Fruit fly (Drosophila melanogaster) whole organism, embryonic: ENCODE measurements around the gene CG44303.

Source experiments
- Ada2b ChIP-seq: fragments of 200-800 bp; sonication (Bioruptor generic); IDR thresholded peaks from 2 replicates; pipeline ENCODE4 v1.3.6; 2022; ENCODE audit warnings: missing biosample characterization, missing genetic modification characterization
- Bteb2 ChIP-seq: fragments of 200-800 bp; sonication (Bioruptor generic); optimal IDR thresholded peaks from 2 replicates; lab custom pipeline; 2016; ENCODE audit warnings: missing biosample characterization, missing genetic modification characterization
- CG10565 ChIP-seq: fragments of 200-800 bp; sonication (Bioruptor generic); optimal IDR thresholded peaks from 3 replicates; lab custom pipeline; 2016; ENCODE audit warnings: missing biosample characterization, mild to moderate bottlenecking, missing genetic modification characterization
- CG11695 ChIP-seq: fragments of 200-800 bp; sonication (Bioruptor generic); IDR thresholded peaks from 3 replicates; pipeline ENCODE4 v1.3.6; 2022; ENCODE audit warnings: missing biosample characterization, missing genetic modification characterization
- CG12299 ChIP-seq: fragments of 200-800 bp; sonication (Bioruptor generic); optimal IDR thresholded peaks from 2 replicates; lab custom pipeline; 2018; ENCODE audit warnings: missing biosample characterization, mild to moderate bottlenecking, missing genetic modification characterization
- CG12769 ChIP-seq: fragments of 200-800 bp; sonication (Bioruptor generic); optimal IDR thresholded peaks from 2 replicates; lab custom pipeline; 2019; ENCODE audit warnings: missing biosample characterization, mild to moderate bottlenecking, missing genetic modification characterization, moderate library complexity
- CG13296 ChIP-seq: fragments of 200-800 bp; sonication (Bioruptor generic); optimal IDR thresholded peaks from 3 replicates; lab custom pipeline; 2018; ENCODE audit warnings: missing biosample characterization, mild to moderate bottlenecking, missing genetic modification characterization
- CG14050 ChIP-seq: fragments of 200-800 bp; sonication (Bioruptor generic); IDR thresholded peaks from 3 replicates; pipeline ENCODE4 v1.3.6; 2022; ENCODE audit warnings: missing biosample characterization, missing genetic modification characterization
- CG15073 ChIP-seq: fragments of 200-800 bp; sonication (Bioruptor generic); optimal IDR thresholded peaks from 2 replicates; lab custom pipeline; 2016; ENCODE audit warnings: missing biosample characterization, missing genetic modification characterization
- CG17186 ChIP-seq: fragments of 200-800 bp; sonication (Bioruptor generic); optimal IDR thresholded peaks from 3 replicates; lab custom pipeline; 2017; ENCODE audit warnings: missing biosample characterization, missing genetic modification reagents, missing genetic modification characterization
- CG18262 ChIP-seq: fragments of 200-800 bp; optimal IDR thresholded peaks from 3 replicates; lab custom pipeline; 2019; ENCODE audit warnings: missing biosample characterization, mild to moderate bottlenecking, missing genetic modification characterization, moderate library complexity
- CG3281 ChIP-seq: fragments of 200-800 bp; sonication (Bioruptor generic); optimal IDR thresholded peaks from 3 replicates; lab custom pipeline; 2017; ENCODE audit warnings: missing biosample characterization, mild to moderate bottlenecking, missing genetic modification characterization
- CG4328 ChIP-seq: fragments of 200-800 bp; sonication (Bioruptor generic); optimal IDR thresholded peaks from 3 replicates; lab custom pipeline; 2017; ENCODE audit warnings: missing biosample characterization, missing genetic modification reagents, missing genetic modification characterization
- CG4730 ChIP-seq: fragments of 200-800 bp; sonication (Bioruptor generic); IDR thresholded peaks from 2 replicates; pipeline ENCODE4 v1.3.6; 2022; ENCODE audit warnings: missing biosample characterization, missing genetic modification characterization
- CG6683 ChIP-seq: fragments of 200-800 bp; sonication (Bioruptor generic); optimal IDR thresholded peaks from 2 replicates; lab custom pipeline; 2017; ENCODE audit warnings: missing biosample characterization, mild to moderate bottlenecking, missing genetic modification characterization, missing genetic modification reagents
- CG9609 ChIP-seq: fragments of 200-800 bp; sonication (Bioruptor generic); optimal IDR thresholded peaks from 3 replicates; lab custom pipeline; 2016; ENCODE audit warnings: missing biosample characterization, missing genetic modification characterization
- Dbx ChIP-seq: fragments of 200-800 bp; sonication (Bioruptor generic); IDR thresholded peaks from 3 replicates; pipeline ENCODE4 v1.3.6; 2022; ENCODE audit warnings: missing biosample characterization, missing genetic modification characterization
- Dip2 ChIP-seq: fragments of 200-800 bp; sonication (Bioruptor generic); IDR thresholded peaks from 2 replicates; pipeline ENCODE4 v1.3.6; 2022; ENCODE audit warnings: missing biosample characterization, missing genetic modification characterization
- HLH3B ChIP-seq: fragments of 200-800 bp; sonication (Bioruptor generic); IDR thresholded peaks from 2 replicates; pipeline ENCODE4 v1.3.6; 2022; ENCODE audit warnings: missing biosample characterization, missing genetic modification characterization
- Hand ChIP-seq: fragments of 200-800 bp; sonication (Bioruptor generic); optimal IDR thresholded peaks from 2 replicates; lab custom pipeline; 2017; ENCODE audit warnings: mild to moderate bottlenecking, missing biosample characterization, missing genetic modification reagents, missing genetic modification characterization
- Hr51 ChIP-seq, 2 experiments: fragments of 200-800 bp; sonication (Bioruptor generic); optimal IDR thresholded peaks; 2 replicates in 1 of 2; 3 replicates in 1 of 2; lab custom pipeline; 2016 to 2018; ENCODE audit warnings: missing biosample characterization in 2 of 2, missing genetic modification characterization in 2 of 2, mild to moderate bottlenecking in 1 of 2, moderate library complexity in 1 of 2
- Hr78 ChIP-seq, 2 experiments: fragments of 200-800 bp in 1 of 2; fragments of >200 bp in 1 of 2; sonication (Bioruptor generic) in 1 of 2; optimal IDR thresholded peaks; 2 replicates each; lab custom pipeline; 2017 to 2019; ENCODE audit warnings: missing biosample characterization in 2 of 2, missing genetic modification characterization in 2 of 2, mild to moderate bottlenecking in 1 of 2, moderate library complexity in 1 of 2
- Jarid2 ChIP-seq: fragments of 200-800 bp; sonication (Bioruptor generic); optimal IDR thresholded peaks from 3 replicates; lab custom pipeline; 2017; ENCODE audit warnings: mild to moderate bottlenecking, missing biosample characterization, missing genetic modification reagents, missing genetic modification characterization
- MESR4 ChIP-seq: fragments of 200-800 bp; sonication (Bioruptor generic); optimal IDR thresholded peaks from 2 replicates; lab custom pipeline; 2018; ENCODE audit warnings: missing biosample characterization, mild to moderate bottlenecking, missing genetic modification characterization, moderate library complexity
- NFAT ChIP-seq: fragments of 200-800 bp; sonication (Bioruptor generic); IDR thresholded peaks from 2 replicates; pipeline ENCODE4 v1.3.6; 2022; ENCODE audit warnings: missing biosample characterization, missing genetic modification characterization
- Nf-YA ChIP-seq: fragments of 200-800 bp; sonication (Bioruptor generic); IDR thresholded peaks from 2 replicates; pipeline ENCODE4 v1.3.6; 2022; ENCODE audit warnings: missing biosample characterization, missing genetic modification characterization
- Spps ChIP-seq: fragments of 200-800 bp; sonication (Bioruptor generic); optimal IDR thresholded peaks from 2 replicates; lab custom pipeline; 2018; ENCODE audit warnings: missing biosample characterization, mild to moderate bottlenecking, missing genetic modification characterization
- Tbp ChIP-seq: fragments of >200 bp; optimal IDR thresholded peaks from 2 replicates; lab custom pipeline; 2018; ENCODE audit warnings: missing biosample characterization, missing genetic modification characterization
- Usf ChIP-seq: fragments of 200-800 bp; sonication (Bioruptor generic); optimal IDR thresholded peaks from 2 replicates; lab custom pipeline; 2017; ENCODE audit warnings: missing genotype, missing biosample characterization, missing genetic modification characterization
- ac ChIP-seq: fragments of 200-800 bp; sonication (Bioruptor generic); optimal IDR thresholded peaks from 3 replicates; lab custom pipeline; 2017; ENCODE audit warnings: missing biosample characterization, mild to moderate bottlenecking, missing genetic modification characterization
- ato ChIP-seq: fragments of 200-800 bp; sonication (Bioruptor generic); IDR thresholded peaks from 2 replicates; pipeline ENCODE4 v1.3.6; 2022; ENCODE audit warnings: missing biosample characterization, missing genetic modification characterization; ENCODE audit not compliant: partially characterized antibody
- bcd ChIP-seq: fragments of 200-800 bp; sonication (Bioruptor generic); optimal IDR thresholded peaks from 2 replicates; lab custom pipeline; 2017; ENCODE audit warnings: missing biosample characterization, mild to moderate bottlenecking, missing genetic modification characterization
- cato ChIP-seq: fragments of 200-800 bp; sonication (Bioruptor generic); optimal IDR thresholded peaks from 2 replicates; lab custom pipeline; 2016; ENCODE audit warnings: missing biosample characterization, missing genetic modification characterization, borderline replicate concordance
- chm ChIP-seq: fragments of 200-800 bp; sonication (Bioruptor generic); IDR thresholded peaks from 2 replicates; pipeline ENCODE4 v1.3.6; 2022; ENCODE audit warnings: missing biosample characterization, missing genetic modification characterization
- crc ChIP-seq: fragments of 200-800 bp; sonication (Bioruptor generic); optimal IDR thresholded peaks from 2 replicates; lab custom pipeline; 2016; ENCODE audit warnings: missing biosample characterization, missing genetic modification characterization
- crp ChIP-seq, 2 experiments: fragments of 200-800 bp; sonication (Bioruptor generic); optimal IDR thresholded peaks; 2 replicates in 1 of 2; 3 replicates in 1 of 2; lab custom pipeline; 2017; ENCODE audit warnings: missing biosample characterization in 2 of 2, missing genetic modification characterization in 2 of 2, mild to moderate bottlenecking in 1 of 2, moderate library complexity in 1 of 2
- dimm ChIP-seq: fragments of 200-800 bp; sonication (Bioruptor generic); IDR thresholded peaks from 2 replicates; pipeline ENCODE4 v1.3.6; 2022; ENCODE audit warnings: missing biosample characterization, missing genetic modification characterization
- dysf ChIP-seq: fragments of 200-800 bp; sonication (Bioruptor generic); IDR thresholded peaks from 3 replicates; pipeline ENCODE4 v1.3.6; 2022; ENCODE audit warnings: missing biosample characterization, missing genetic modification characterization
- esg ChIP-seq: fragments of 200-800 bp; sonication (Bioruptor generic); conservative IDR thresholded peaks from 2 replicates; pipeline ENCODE4 v1.3.6; 2022; ENCODE audit warnings: missing biosample characterization, missing genetic modification characterization
- gcm2 ChIP-seq: fragments of 200-800 bp; sonication (Bioruptor generic); optimal IDR thresholded peaks from 2 replicates; lab custom pipeline; 2016; ENCODE audit warnings: missing biosample characterization, missing genetic modification characterization
- jigr1 ChIP-seq: fragments of 200-800 bp; sonication (Bioruptor generic); IDR thresholded peaks from 3 replicates; pipeline ENCODE4 v1.3.6; 2022; ENCODE audit warnings: missing biosample characterization, missing genetic modification characterization
- jing ChIP-seq: fragments of 200-800 bp; sonication (Bioruptor generic); optimal IDR thresholded peaks from 2 replicates; lab custom pipeline; 2018; ENCODE audit warnings: missing biosample characterization, mild to moderate bottlenecking, missing genetic modification characterization
- mirr ChIP-seq: fragments of 200-800 bp; sonication (Bioruptor generic); optimal IDR thresholded peaks from 3 replicates; lab custom pipeline; 2018; ENCODE audit warnings: missing biosample characterization, mild to moderate bottlenecking, missing genetic modification characterization
- nerfin-1 ChIP-seq: fragments of 200-800 bp; sonication (Bioruptor generic); optimal IDR thresholded peaks from 3 replicates; lab custom pipeline; 2019; ENCODE audit warnings: missing biosample characterization, mild to moderate bottlenecking, missing genetic modification characterization, moderate library complexity
- oc ChIP-seq: fragments of 200-800 bp; sonication (Bioruptor generic); optimal IDR thresholded peaks from 2 replicates; lab custom pipeline; 2018; ENCODE audit warnings: missing biosample characterization, mild to moderate bottlenecking, missing genetic modification characterization, moderate library complexity
- repo ChIP-seq: fragments of 200-800 bp; sonication (Bioruptor generic); optimal IDR thresholded peaks from 2 replicates; lab custom pipeline; 2016; ENCODE audit warnings: missing biosample characterization, missing genetic modification characterization
- seq ChIP-seq: fragments of 200-800 bp; sonication (Bioruptor generic); IDR thresholded peaks from 2 replicates; pipeline ENCODE4 v1.3.6; 2022; ENCODE audit warnings: missing biosample characterization, missing genetic modification characterization
- tin ChIP-seq: fragments of 200-800 bp; sonication (Bioruptor generic); optimal IDR thresholded peaks from 3 replicates; lab custom pipeline; 2016; ENCODE audit warnings: missing biosample characterization, missing genetic modification characterization
- usp ChIP-seq: fragments of >200 bp; optimal IDR thresholded peaks from 2 replicates; lab custom pipeline; 2017; ENCODE audit warnings: missing biosample characterization, missing genetic modification characterization
- wek ChIP-seq: fragments of 200-800 bp; sonication (Bioruptor generic); optimal IDR thresholded peaks from 3 replicates; lab custom pipeline; 2018; ENCODE audit warnings: missing biosample characterization, mild to moderate bottlenecking, missing genetic modification characterization, moderate library complexity
- wor ChIP-seq: fragments of 200-800 bp; sonication (Bioruptor generic); IDR thresholded peaks from 2 replicates; pipeline ENCODE4 v1.3.6; 2022; ENCODE audit warnings: missing biosample characterization, missing genetic modification characterization

Gene CG44303

dm6 chrX:6696467-6696866 lies 9.2 kb upstream of the CG44303 start (continued):
- TF ChIP-seq Hr51 (GFP tag; optimal IDR thresholded peaks at IDR 0.05; lab: Kevin White, UChicago) (peak; percentile 32 to 71), Ada2b (GFP tag; lab: Robert Waterston, UW) (peak; percentile 55), CG17186 (GFP tag; lab: Kevin White, UChicago) (no peak), wek (GFP tag; lab: Kevin White, UChicago) (no peak), jing (GFP tag; lab: Kevin White, UChicago) (no peak), CG3281 (GFP tag; lab: Kevin White, UChicago) (peak; percentile 73), Bteb2 (GFP tag; lab: Kevin White, UChicago) (peak; percentile 43), CG18262 (tag; lab: Kevin White, UChicago) (peak; percentile 58), ac (no peak), jigr1 (0 out of 3 replicates have a peak, but pooled peaks have one; percentile 24), HLH3B (GFP tag; lab: Robert Waterston, UW) (peak; percentile 33; the same call in 1 of the 2 replicates), CG15073 (no peak), crp (GFP tag; optimal IDR thresholded peaks at IDR 0.05; lab: Kevin White, UChicago) (no peak), CG13296 (GFP tag; lab: Kevin White, UChicago) (peak; percentile 82), CG6683 (peak; percentile 66), bcd (GFP tag; lab: Kevin White, UChicago) (peak; percentile 65), Jarid2 (GFP tag; lab: Kevin White, UChicago) (no peak), CG4328 (peak; percentile 72), Spps (tag; lab: Kevin White, UChicago) (peak; percentile 22), wor (GFP tag; lab: Robert Waterston, UW) (0 out of 2 replicates have a peak, but pooled peaks have one; percentile 16), Nf-YA (GFP tag; lab: Robert Waterston, UW) (no peak), CG12299 (tag; lab: Kevin White, UChicago) (peak; percentile 66), esg (GFP tag; lab: Robert Waterston, UW) (peak; percentile 59), CG12769 (tag; lab: Kevin White, UChicago) (no peak), Dip2 (GFP tag; lab: Robert Waterston, UW) (no peak), tin (GFP tag; lab: Kevin White, UChicago) (peak; percentile 53), gcm2 (GFP tag; lab: Kevin White, UChicago) (peak; percentile 51), Usf (no peak), chm (GFP tag; lab: Robert Waterston, UW) (peak; percentile 49; the same call in 1 of the 2 replicates), CG9609 (GFP tag; lab: Kevin White, UChicago) (peak; percentile 22), CG10565 (GFP tag; lab: Kevin White, UChicago) (no peak), crc (GFP tag; lab: Kevin White, UChicago) (peak; percentile 48), MESR4 (GFP tag; lab: Kevin White, UChicago) (no peak), NFAT (GFP tag; lab: Robert Waterston, UW) (no peak), CG4730 (0 out of 2 replicates have a peak, but pooled peaks have one; percentile 22), Hr78 (GFP tag; optimal IDR thresholded peaks at IDR 0.05; lab: Kevin White, UChicago) (peak in 1 of 2 experiments; percentile 8), seq (GFP tag; lab: Robert Waterston, UW) (peak; percentile 75), usp (GFP tag; lab: Kevin White, UChicago) (no peak), oc (no peak), mirr (peak; percentile 35), cato (no peak), nerfin-1 (peak; percentile 63), CG11695 (GFP tag; lab: Robert Waterston, UW) (peak; percentile 81), Tbp (GFP tag; lab: Kevin White, UChicago) (no peak), dimm (GFP tag; lab: Robert Waterston, UW) (no peak), dysf (GFP tag; lab: Robert Waterston, UW) (peak; percentile 75), ato (GFP tag; lab: Robert Waterston, UW) (no peak), repo (GFP tag; lab: Kevin White, UChicago) (no peak), Hand (GFP tag; lab: Kevin White, UChicago) (peak; percentile 90), CG14050 (GFP tag; lab: Robert Waterston, UW) (peak; percentile 64), Dbx (GFP tag; lab: Robert Waterston, UW) (peak; percentile 49; the same call in 1 of the 3 replicates)
